Worm (Caenorhabditis elegans) whole organism, L1 larva: ENCODE data around the gene srw-94.

Experiments used
- C04F5.9 ChIP-seq: sonication (generic microtip); optimal IDR thresholded peaks from 2 replicates; lab custom pipeline; 2016; ENCODE audit warnings: missing genetic modification characterization, missing compliant biosample characterization
- C34B4.2 ChIP-seq: sonication (generic microtip); optimal IDR thresholded peaks from 2 replicates; lab custom pipeline; 2017; ENCODE audit warnings: mild to moderate bottlenecking, missing genetic modification characterization, missing compliant biosample characterization
- Y116A8C.19 ChIP-seq: sonication (generic microtip); optimal IDR thresholded peaks from 2 replicates; lab custom pipeline; 2016; ENCODE audit warnings: missing compliant biosample characterization, missing genetic modification characterization, borderline replicate concordance
- alr-1 ChIP-seq: fragments of 200-800 bp; sonication (Bioruptor generic); optimal IDR thresholded peaks from 2 replicates; lab custom pipeline; 2018; ENCODE audit warnings: borderline replicate concordance, mild to moderate bottlenecking, missing genetic modification characterization, missing compliant biosample characterization
- aly-2 ChIP-seq: fragments of 150-350 bp; optimal IDR thresholded peaks from 2 replicates; lab custom pipeline; 2014; ENCODE audit warnings: missing biosample characterization, missing genetic modification characterization
- ama-1 ChIP-seq: fragments of 150-350 bp; optimal IDR thresholded peaks from 2 replicates; lab custom pipeline; 2014
- ceh-63 ChIP-seq: fragments of 200-800 bp; sonication (Bioruptor generic); optimal IDR thresholded peaks from 2 replicates; lab custom pipeline; 2018; ENCODE audit warnings: mild to moderate bottlenecking, missing genetic modification characterization, missing compliant biosample characterization
- ceh-8 ChIP-seq: fragments of 200-800 bp; sonication (Bioruptor generic); optimal IDR thresholded peaks from 2 replicates; lab custom pipeline; 2018; ENCODE audit warnings: mild to moderate bottlenecking, missing genetic modification characterization, moderate library complexity, missing compliant biosample characterization
- ceh-82 ChIP-seq, 3 experiments: fragments of 150-350 bp in 1 of 3; sonication (generic microtip) in 2 of 3; optimal IDR thresholded peaks; 2 replicates each; lab custom pipeline; 2014 to 2017; ENCODE audit warnings: missing biosample characterization in 3 of 3, missing genetic modification characterization in 3 of 3
- ces-1 ChIP-seq: fragments of 150-350 bp; optimal IDR thresholded peaks from 2 replicates; lab custom pipeline; 2014; ENCODE audit warnings: missing biosample characterization, missing genetic modification reagents, missing genetic modification characterization
- dsc-1 ChIP-seq: sonication (generic microtip); optimal IDR thresholded peaks from 2 replicates; lab custom pipeline; 2016; ENCODE audit warnings: mild to moderate bottlenecking, missing genetic modification characterization, missing compliant biosample characterization
- efl-1 ChIP-seq, 4 experiments: fragments of 150-350 bp; optimal IDR thresholded peaks in 3 of 4; peaks in 1 of 4; 1 replicate in 1 of 4; 2 replicates in 3 of 4; lab custom pipeline; 2014; ENCODE audit warnings: missing biosample characterization in 2 of 4, missing genetic modification characterization in 2 of 4, missing genetic modification reagents in 2 of 4
- elt-2 ChIP-seq: sonication (generic microtip); optimal IDR thresholded peaks from 2 replicates; lab custom pipeline; 2016; ENCODE audit warnings: missing genetic modification characterization, mild to moderate bottlenecking, inconsistent platforms, missing compliant biosample characterization, missing genetic modification reagents
- elt-3 ChIP-seq, 6 experiments: fragments of 150-350 bp in 1 of 6; sonication (generic microtip); optimal IDR thresholded peaks; 2 replicates each; lab custom pipeline; 2017 to 2018; ENCODE audit warnings: missing biosample characterization in 6 of 6, missing genetic modification characterization in 6 of 6, inconsistent platforms in 1 of 6
- fkh-10 ChIP-seq: sonication (generic microtip); optimal IDR thresholded peaks from 2 replicates; lab custom pipeline; 2017; ENCODE audit warnings: missing biosample characterization, missing genetic modification reagents, missing genetic modification characterization
- fos-1 ChIP-seq: fragments of 150-350 bp; optimal IDR thresholded peaks from 2 replicates; lab custom pipeline; 2014; ENCODE audit warnings: missing biosample characterization, missing genetic modification characterization
- grh-1 ChIP-seq: fragments of 200-800 bp; sonication (Bioruptor generic); IDR thresholded peaks from 2 replicates; pipeline ENCODE4 v1.3.6; 2022; ENCODE audit warnings: missing genetic modification reagents, missing genetic modification characterization, missing compliant biosample characterization
- jun-1 ChIP-seq: fragments of 150-350 bp; optimal IDR thresholded peaks from 2 replicates; lab custom pipeline; 2014; ENCODE audit warnings: missing biosample characterization, missing genetic modification reagents, missing genetic modification characterization
- lin-14 ChIP-seq: fragments of 200-800 bp; sonication (Bioruptor generic); optimal IDR thresholded peaks from 2 replicates; lab custom pipeline; 2018; ENCODE audit warnings: mild to moderate bottlenecking, missing genetic modification characterization, moderate library complexity, missing compliant biosample characterization
- lin-35 ChIP-seq, 2 experiments: fragments of 150-350 bp; optimal IDR thresholded peaks; 2 replicates each; lab custom pipeline; 2014; ENCODE audit warnings: missing biosample characterization in 2 of 2, missing genetic modification characterization in 2 of 2, missing genetic modification reagents in 2 of 2
- lin-39 ChIP-seq: fragments of 150-350 bp; optimal IDR thresholded peaks from 2 replicates; lab custom pipeline; 2014; ENCODE audit warnings: missing biosample characterization, missing genetic modification reagents, missing genetic modification characterization
- lir-3 ChIP-seq: sonication (generic microtip); optimal IDR thresholded peaks from 2 replicates; lab custom pipeline; 2016; ENCODE audit warnings: mild to moderate bottlenecking, missing genetic modification characterization, moderate library complexity, missing compliant biosample characterization; ENCODE audit not compliant: poor library complexity
- mdl-1 ChIP-seq, 2 experiments: fragments of 150-350 bp; optimal IDR thresholded peaks; 2 replicates each; lab custom pipeline; 2014 to 2017; ENCODE audit warnings: missing biosample characterization in 2 of 2, missing genetic modification characterization in 2 of 2, inconsistent platforms in 1 of 2
- nhr-12 ChIP-seq: sonication (generic microtip); optimal IDR thresholded peaks from 2 replicates; lab custom pipeline; 2017; ENCODE audit warnings: missing biosample characterization, missing genetic modification characterization
- nhr-19 ChIP-seq: fragments of 200-800 bp; sonication (Bioruptor generic); conservative IDR thresholded peaks from 2 replicates; pipeline ENCODE4 v1.3.6; 2022; ENCODE audit warnings: missing genetic modification characterization, missing compliant biosample characterization
- nhr-20 ChIP-seq: sonication (generic microtip); optimal IDR thresholded peaks from 2 replicates; lab custom pipeline; 2016; ENCODE audit warnings: mild to moderate bottlenecking, missing genetic modification characterization, missing compliant biosample characterization
- nhr-237 ChIP-seq: fragments of 150-350 bp; optimal IDR thresholded peaks from 2 replicates; lab custom pipeline; 2014; ENCODE audit warnings: missing biosample characterization, missing genetic modification characterization
- nhr-47 ChIP-seq: sonication (generic microtip); optimal IDR thresholded peaks from 2 replicates; lab custom pipeline; 2016; ENCODE audit warnings: mild to moderate bottlenecking, missing genetic modification characterization, moderate library complexity, missing compliant biosample characterization
- nhr-71 ChIP-seq: sonication (generic microtip); optimal IDR thresholded peaks from 2 replicates; lab custom pipeline; 2016; ENCODE audit warnings: mild to moderate bottlenecking, missing genetic modification characterization, moderate library complexity, missing compliant biosample characterization
- nhr-76 ChIP-seq: sonication (generic microtip); optimal IDR thresholded peaks from 2 replicates; lab custom pipeline; 2017; ENCODE audit warnings: missing biosample characterization, missing genetic modification characterization
- nhr-90 ChIP-seq: sonication (generic microtip); optimal IDR thresholded peaks from 2 replicates; lab custom pipeline; 2016; ENCODE audit warnings: mild to moderate bottlenecking, missing genetic modification characterization, missing compliant biosample characterization; ENCODE audit not compliant: poor library complexity
- pqm-1 ChIP-seq: sonication (generic microtip); optimal IDR thresholded peaks from 3 replicates; lab custom pipeline; 2017; ENCODE audit warnings: missing biosample characterization, missing genetic modification characterization
- snpc-4 ChIP-seq: fragments of 150-350 bp; optimal IDR thresholded peaks from 2 replicates; lab custom pipeline; 2014; ENCODE audit warnings: missing biosample characterization, missing genetic modification characterization
- snu-23 ChIP-seq: sonication (generic microtip); optimal IDR thresholded peaks from 2 replicates; lab custom pipeline; 2016; ENCODE audit warnings: missing genetic modification characterization, missing compliant biosample characterization
- sox-4 ChIP-seq: sonication (generic microtip); optimal IDR thresholded peaks from 2 replicates; lab custom pipeline; 2016; ENCODE audit warnings: missing genetic modification characterization, missing compliant biosample characterization
- sptf-1 ChIP-seq: fragments of 150-350 bp; optimal IDR thresholded peaks from 2 replicates; lab custom pipeline; 2014; ENCODE audit warnings: missing biosample characterization, missing genetic modification characterization
- sup-37 ChIP-seq: fragments of 200-800 bp; sonication (Bioruptor generic); optimal IDR thresholded peaks from 2 replicates; lab custom pipeline; 2018; ENCODE audit warnings: mild to moderate bottlenecking, missing genetic modification characterization, missing compliant biosample characterization
- swsn-7 ChIP-seq: sonication (generic microtip); optimal IDR thresholded peaks from 2 replicates; lab custom pipeline; 2016; ENCODE audit warnings: missing genetic modification characterization, missing compliant biosample characterization
- unc-130 ChIP-seq: fragments of 150-350 bp; optimal IDR thresholded peaks from 2 replicates; lab custom pipeline; 2017; ENCODE audit warnings: missing biosample characterization, missing genetic modification characterization, inconsistent platforms
- unc-86 ChIP-seq: sonication (generic microtip); optimal IDR thresholded peaks from 2 replicates; lab custom pipeline; 2016; ENCODE audit warnings: missing genetic modification characterization, missing compliant biosample characterization
- unc-98 ChIP-seq: fragments of 200-800 bp; sonication (Bioruptor generic); IDR thresholded peaks from 2 replicates; pipeline ENCODE4 v1.3.6; 2022; ENCODE audit warnings: missing genetic modification characterization, missing compliant biosample characterization

Gene srw-94

DNA sequence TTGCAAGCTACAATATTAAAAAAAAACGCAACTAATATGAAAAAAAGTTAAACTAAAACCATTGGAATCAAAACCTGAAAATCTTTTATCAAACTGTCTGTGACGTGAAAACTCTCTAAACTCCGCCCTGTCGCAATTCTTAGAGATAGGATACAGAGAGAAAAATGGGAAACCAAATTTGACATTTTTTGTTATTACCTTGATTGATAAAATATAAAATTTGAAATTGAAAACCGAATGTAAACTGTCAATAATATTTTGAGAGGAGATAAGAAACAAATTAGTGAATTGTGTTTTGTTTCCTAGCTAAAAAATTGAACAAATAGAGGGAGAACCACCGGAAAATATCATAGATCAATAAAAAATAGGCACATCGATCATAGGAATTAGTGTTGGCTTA lies 7.6 kb downstream of the srw-94 start:
- TF ChIP-seq ces-1 (GFP tag; lab: Kevin White, UChicago) = no peak
- TF ChIP-seq efl-1 (optimal IDR thresholded peaks at IDR 0.05; lab: Kevin White, UChicago) = no peak
- peak in 1 of 2 experiments; percentile 54 for TF ChIP-seq efl-1 (GFP tag; optimal IDR thresholded peaks at IDR 0.05 in 1 of 2; lab: Kevin White, UChicago)

DNA sequence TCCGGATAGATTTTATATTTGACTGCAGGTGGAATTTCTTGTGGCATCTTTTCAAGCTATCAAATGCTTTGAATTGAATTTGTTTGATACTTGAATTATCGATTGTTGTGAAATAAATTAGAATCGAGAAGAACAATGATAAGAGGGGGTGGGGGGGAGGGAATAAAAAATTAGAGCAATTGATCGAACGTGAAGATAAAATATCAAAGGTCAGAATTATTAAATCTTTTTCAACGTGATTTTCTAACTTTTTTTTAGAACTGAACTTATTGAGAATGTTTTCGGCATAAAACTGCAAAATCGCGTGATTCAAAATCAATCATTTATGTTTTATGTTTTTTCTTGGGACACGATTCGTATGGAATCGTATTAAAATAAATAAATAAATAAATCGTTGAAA lies 12.9 kb downstream of the srw-94 start, which contains the start of gene mpz-4:
Gene mpz-4, minus strand, starts transcription at position 101 of the 400 bp plus-strand sequence.
- TF ChIP-seq lir-3 (tag; lab: Kevin White, UChicago) = no peak
- no peak for TF ChIP-seq lin-35 (GFP tag; optimal IDR thresholded peaks at IDR 0.05; lab: Kevin White, UChicago)
- TF ChIP-seq grh-1 (GFP tag; lab: Robert Waterston, UW) = no peak
- TF ChIP-seq ceh-8 (GFP tag; lab: Kevin White, UChicago) = no peak
- no peak for TF ChIP-seq nhr-12 (tag; lab: Kevin White, UChicago)
- no peak for TF ChIP-seq fkh-10 (GFP tag; lab: Kevin White, UChicago)
- TF ChIP-seq unc-130 (tag; lab: Kevin White, UChicago) = no peak
- TF ChIP-seq elt-2 (tag; lab: Kevin White, UChicago) = no peak
- no peak for TF ChIP-seq alr-1 (tag; lab: Kevin White, UChicago)
- TF ChIP-seq nhr-90 = no peak
- no peak for TF ChIP-seq nhr-76
- TF ChIP-seq sptf-1 = no peak
- TF ChIP-seq ceh-63 (GFP tag; lab: Kevin White, UChicago) = no peak
- TF ChIP-seq jun-1 = no peak
- TF ChIP-seq fos-1 (tag; lab: Kevin White, UChicago) = no peak
- no peak for TF ChIP-seq unc-86 (tag; lab: Kevin White, UChicago)
- no peak for TF ChIP-seq ama-1 (lab: Kevin White, UChicago)
- no peak for TF ChIP-seq sox-4 (tag; lab: Kevin White, UChicago)
- no peak for TF ChIP-seq elt-3 (tag; optimal IDR thresholded peaks at IDR 0.05; lab: Kevin White, UChicago)

- TF ChIP-seq swsn-7 (tag; lab: Kevin White, UChicago) (no peak), pqm-1 (tag; lab: Kevin White, UChicago) (no peak), C04F5.9 (no peak), elt-2 (tag; lab: Kevin White, UChicago) (no peak), nhr-71 (tag; lab: Kevin White, UChicago) (no peak), fkh-10 (GFP tag; lab: Kevin White, UChicago) (no peak), lin-39 (no peak), efl-1 (optimal IDR thresholded peaks at IDR 0.05; lab: Kevin White, UChicago) (no peak), efl-1 (GFP tag; optimal IDR thresholded peaks at IDR 0.05 in 1 of 2; lab: Kevin White, UChicago) (no peak), snpc-4 (tag; lab: Kevin White, UChicago) (no peak), nhr-90 (no peak), mdl-1 (tag; optimal IDR thresholded peaks at IDR 0.05; lab: Kevin White, UChicago) (no peak), unc-98 (GFP tag; lab: Robert Waterston, UW) (no peak), Y116A8C.19 (tag; lab: Kevin White, UChicago) (no peak), nhr-20 (tag; lab: Kevin White, UChicago) (no peak), nhr-19 (no peak), sup-37 (no peak), lin-14 (GFP tag; lab: Kevin White, UChicago) (no peak)
Measured at ce11 chrIV:4829641-4830040, 15.4 kb downstream of the srw-94 start.

DNA sequence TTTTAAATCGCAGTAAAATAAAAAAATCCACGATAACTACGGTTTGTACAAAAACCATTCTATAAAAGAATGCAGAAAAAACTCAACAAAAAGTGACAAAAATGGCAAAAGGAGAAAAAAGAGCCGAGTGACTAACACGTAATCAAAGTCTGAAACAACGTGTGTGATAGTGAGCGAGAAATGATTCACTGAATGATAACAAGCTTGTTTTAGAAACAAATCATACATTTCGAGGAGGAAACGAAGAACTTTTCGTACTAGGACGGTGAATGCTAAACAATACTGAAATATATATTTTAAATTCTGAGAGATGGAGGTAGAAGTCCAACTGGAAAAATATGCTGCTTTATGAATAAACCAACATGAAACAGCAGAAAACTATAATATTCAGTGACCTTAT lies 27.7 kb downstream of the srw-94 start:
- TF ChIP-seq elt-2 (tag; lab: Kevin White, UChicago) (peak; percentile 48), snu-23 (no peak), ceh-82 (tag; optimal IDR thresholded peaks at IDR 0.05; lab: Kevin White, UChicago) (no peak), C34B4.2 (tag; lab: Kevin White, UChicago) (no peak), nhr-237 (tag; lab: Kevin White, UChicago) (no peak), nhr-47 (no peak), aly-2 (tag; lab: Kevin White, UChicago) (no peak), dsc-1 (tag; lab: Kevin White, UChicago) (no peak)
